Worm (Caenorhabditis elegans): ENCODE measurements around the gene btf-1.

ce11 chrII:13152409-13152808 is 47.6 kb upstream of the btf-1 start:
- no peak for TF ChIP-seq pha-4 (tag; optimal IDR thresholded peaks at IDR 0.05)
- no peak for TF ChIP-seq elt-1 (tag; optimal IDR thresholded peaks at IDR 0.05)
- no peak for TF ChIP-seq tbx-2 (tag; optimal IDR thresholded peaks at IDR 0.05)
- no peak for TF ChIP-seq elt-3 (tag; optimal IDR thresholded peaks at IDR 0.05)
- TF ChIP-seq nhr-237 (tag; optimal IDR thresholded peaks at IDR 0.05), result no peak
- TF ChIP-seq jun-1 (tag; optimal IDR thresholded peaks at IDR 0.05), result no peak
- TF ChIP-seq egl-27 (tag; optimal IDR thresholded peaks at IDR 0.05), result no peak
- no peak for TF ChIP-seq nhr-12 (tag; optimal IDR thresholded peaks at IDR 0.05)

Data from whole organism, L3 larva.